Worm (Caenorhabditis elegans): ENCODE measurements around the gene spp-5.

The spp-5 gene

DNA sequence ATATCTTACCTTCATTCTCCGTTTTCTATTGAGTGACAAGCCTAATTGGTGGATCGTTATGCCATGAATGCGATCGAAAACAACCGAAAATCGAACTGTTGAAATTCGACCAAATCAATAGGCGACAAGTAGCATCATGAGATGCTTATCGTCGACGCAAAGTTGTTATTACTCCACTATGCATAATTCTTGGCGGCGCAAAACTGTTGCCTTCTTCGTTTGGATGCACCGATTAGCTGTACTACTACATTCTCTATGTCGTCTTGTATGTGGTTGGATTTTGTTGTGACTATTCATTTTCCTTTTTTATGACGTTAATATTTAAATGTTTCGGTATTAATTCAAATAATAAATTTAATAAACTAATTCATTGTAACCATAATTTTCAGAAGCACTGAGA, 48.2 kb downstream of the spp-5 start, which contains the start of gene F46H5.11:
Gene F46H5.11 (minus strand): TSS at position 101 of the 400 bp plus-strand sequence.
- no peak for TF ChIP-seq ztf-11 (tag; optimal IDR thresholded peaks at IDR 0.05)
- TF ChIP-seq gmeb-1 (tag; optimal IDR thresholded peaks at IDR 0.05) = no peak
- TF ChIP-seq C34F6.9 (tag; optimal IDR thresholded peaks at IDR 0.05) = no peak
- TF ChIP-seq mdl-1 (tag; optimal IDR thresholded peaks at IDR 0.05) = no peak
- TF ChIP-seq ZK546.5 (tag; optimal IDR thresholded peaks at IDR 0.05) = no peak
- TF ChIP-seq lin-11 (tag; optimal IDR thresholded peaks at IDR 0.05) = no peak
- TF ChIP-seq nhr-77 (tag; optimal IDR thresholded peaks at IDR 0.05) = no peak
- no peak for TF ChIP-seq elt-1 (tag; optimal IDR thresholded peaks at IDR 0.05)
- no peak for TF ChIP-seq lin-39 (tag; optimal IDR thresholded peaks at IDR 0.05)
